Worm (Caenorhabditis elegans) whole organism, early embryonic: ENCODE measurements around the gene F38C2.7.

Experiments used
- ama-1 ChIP-seq: fragments of 150-350 bp; optimal IDR thresholded peaks from 2 replicates; lab custom pipeline; 2014
- scrt-1 ChIP-seq: fragments of 200-800 bp; sonication (Bioruptor generic); IDR thresholded peaks from 2 replicates; pipeline ENCODE4 v1.3.6; 2022; ENCODE audit warnings: missing genetic modification characterization, missing compliant biosample characterization
- sea-1 ChIP-seq: fragments of 200-800 bp; sonication (Bioruptor generic); conservative IDR thresholded peaks from 2 replicates; pipeline ENCODE4 v1.3.6; 2022; ENCODE audit warnings: missing genetic modification characterization, missing compliant biosample characterization
- tbx-37 ChIP-seq: fragments of 200-800 bp; sonication (Bioruptor generic); conservative IDR thresholded peaks from 2 replicates; pipeline ENCODE4 v1.3.6; 2022; ENCODE audit warnings: missing genetic modification reagents, missing genetic modification characterization, missing compliant biosample characterization

- TF ChIP-seq ama-1 (lab: Kevin White, UChicago) = no peak
- TF ChIP-seq tbx-37 = no peak
- no peak for TF ChIP-seq scrt-1 (GFP tag; lab: Robert Waterston, UW)
- TF ChIP-seq sea-1 (GFP tag; lab: Robert Waterston, UW) = no peak
Measured at ce11 chrIV:16324589-16324988, 47.4 kb upstream of the F38C2.7 start, which contains the start of gene srz-105.
